Fruit fly (Drosophila melanogaster) whole organism, wandering third instar larva: ENCODE results near the gene CG15368.

Source experiments
- Abd-B ChIP-seq: fragments of >200 bp; optimal IDR thresholded peaks from 2 replicates; lab custom pipeline; 2017; ENCODE audit warnings: missing biosample characterization, missing genetic modification characterization
- CG32264 ChIP-seq: fragments of 200-800 bp; sonication (Bioruptor generic); optimal IDR thresholded peaks from 2 replicates; lab custom pipeline; 2016; ENCODE audit warnings: missing biosample characterization, missing genetic modification characterization
- CG9705 ChIP-seq: fragments of 200-800 bp; sonication (Bioruptor generic); optimal IDR thresholded peaks from 2 replicates; lab custom pipeline; 2018; ENCODE audit warnings: missing biosample characterization, mild to moderate bottlenecking, missing genetic modification characterization
- CrebA ChIP-seq: fragments of 200-800 bp; sonication (Bioruptor generic); optimal IDR thresholded peaks from 2 replicates; lab custom pipeline; 2016; ENCODE audit warnings: missing biosample characterization, mild to moderate bottlenecking, missing genetic modification characterization, borderline replicate concordance
- Dfd ChIP-seq: fragments of >200 bp; optimal IDR thresholded peaks from 2 replicates; lab custom pipeline; 2017; ENCODE audit warnings: missing biosample characterization, missing genetic modification characterization
- Dif ChIP-seq: fragments of 200-275, 200-300 bp; sonication (Bioruptor generic); optimal IDR thresholded peaks from 2 replicates; lab custom pipeline; 2018; ENCODE audit warnings: missing biosample characterization, missing genetic modification characterization; ENCODE audit not compliant: partially characterized antibody
- GATAd ChIP-seq: sonication (Bioruptor generic); optimal IDR thresholded peaks from 2 replicates; lab custom pipeline; 2016; ENCODE audit warnings: missing biosample characterization, missing genetic modification characterization
- HLH106 ChIP-seq: fragments of 200-800 bp; optimal IDR thresholded peaks from 3 replicates; lab custom pipeline; 2019; ENCODE audit warnings: missing biosample characterization, mild to moderate bottlenecking, missing genetic modification characterization, moderate library complexity
- Hr78 ChIP-seq: fragments of >200 bp; optimal IDR thresholded peaks from 2 replicates; lab custom pipeline; 2017; ENCODE audit warnings: missing biosample characterization, missing genetic modification characterization
- Hr83 ChIP-seq: fragments of 200-300 bp; sonication (Bioruptor generic); optimal IDR thresholded peaks from 2 replicates; lab custom pipeline; 2016; ENCODE audit warnings: missing biosample characterization, mild to moderate bottlenecking, missing genetic modification characterization, moderate library complexity; ENCODE audit not compliant: poor library complexity, severe bottlenecking
- Jra ChIP-seq: sonication (Bioruptor generic); optimal IDR thresholded peaks from 2 replicates; lab custom pipeline; 2016; ENCODE audit warnings: missing biosample characterization, missing genetic modification characterization
- Mio ChIP-seq: sonication (Bioruptor generic); optimal IDR thresholded peaks from 2 replicates; lab custom pipeline; 2016; ENCODE audit warnings: missing biosample characterization, missing genetic modification characterization
- Myc ChIP-seq: fragments of >200 bp; optimal IDR thresholded peaks from 2 replicates; lab custom pipeline; 2017
- N ChIP-seq: fragments of >200 bp; optimal IDR thresholded peaks from 2 replicates; lab custom pipeline; 2018; ENCODE audit warnings: missing biosample characterization, missing external identifiers, missing genetic modification characterization
- OdsH ChIP-seq: fragments of 200-800 bp; sonication (Bioruptor generic); optimal IDR thresholded peaks from 2 replicates; lab custom pipeline; 2016; ENCODE audit warnings: missing biosample characterization, mild to moderate bottlenecking, missing genetic modification characterization
- Rel ChIP-seq, 2 experiments: fragments of 200-800 bp; sonication (Bioruptor generic) in 1 of 2; optimal IDR thresholded peaks; 2 replicates in 1 of 2; 3 replicates in 1 of 2; lab custom pipeline; 2016 to 2019; ENCODE audit warnings: mild to moderate bottlenecking in 2 of 2, missing biosample characterization in 2 of 2, missing genetic modification characterization in 2 of 2, moderate library complexity in 1 of 2
- Sp1 ChIP-seq: fragments of 200-800 bp; sonication (Bioruptor generic); optimal IDR thresholded peaks from 3 replicates; lab custom pipeline; 2019; ENCODE audit warnings: missing biosample characterization, mild to moderate bottlenecking, missing genetic modification characterization, moderate library complexity
- Vsx2 ChIP-seq: fragments of 200-300, 225-300 bp; sonication (Bioruptor generic); optimal IDR thresholded peaks from 2 replicates; lab custom pipeline; 2018; ENCODE audit warnings: missing biosample characterization, missing genetic modification characterization; ENCODE audit not compliant: partially characterized antibody
- br ChIP-seq: fragments of 200-800 bp; sonication (Bioruptor generic); optimal IDR thresholded peaks from 2 replicates; lab custom pipeline; 2016; ENCODE audit warnings: missing biosample characterization, missing genetic modification characterization
- brk ChIP-seq: fragments of 200-800 bp; sonication (Bioruptor generic); optimal IDR thresholded peaks from 2 replicates; lab custom pipeline; 2016; ENCODE audit warnings: missing biosample characterization, mild to moderate bottlenecking, missing genetic modification characterization
- dl ChIP-seq, 2 experiments: fragments of 175-275, 200-275 bp in 1 of 2; fragments of 200-275 bp in 1 of 2; sonication (Bioruptor generic); optimal IDR thresholded peaks; lab custom pipeline; 2018; ENCODE audit warnings: mild to moderate bottlenecking in 2 of 2, missing biosample characterization in 2 of 2, missing genetic modification characterization in 2 of 2, moderate library complexity in 2 of 2; ENCODE audit not compliant: partially characterized antibody in 2 of 2, insufficient read depth in 1 of 2
- dmrt93B ChIP-seq: fragments of 200-800 bp; sonication (Bioruptor generic); optimal IDR thresholded peaks from 2 replicates; lab custom pipeline; 2018; ENCODE audit warnings: missing biosample characterization, mild to moderate bottlenecking, missing genetic modification characterization
- dsf ChIP-seq: sonication (Bioruptor generic); optimal IDR thresholded peaks from 2 replicates; lab custom pipeline; 2016; ENCODE audit warnings: missing biosample characterization, missing genetic modification characterization, borderline replicate concordance
- ey ChIP-seq: fragments of 200-800 bp; sonication (Bioruptor generic); optimal IDR thresholded peaks from 2 replicates; lab custom pipeline; 2016; ENCODE audit warnings: missing biosample characterization, missing genetic modification characterization
- foxo ChIP-seq, 2 experiments: fragments of 200-800 bp; sonication (Bioruptor generic); optimal IDR thresholded peaks; 2 replicates in 1 of 2; 3 replicates in 1 of 2; lab custom pipeline; 2016 to 2017; ENCODE audit warnings: missing biosample characterization in 2 of 2, missing genetic modification characterization in 2 of 2
- fru ChIP-seq: fragments of 200-800 bp; sonication (Bioruptor generic); optimal IDR thresholded peaks from 3 replicates; lab custom pipeline; 2016; ENCODE audit warnings: missing biosample characterization, mild to moderate bottlenecking, missing genetic modification characterization
- h ChIP-seq: fragments of 200-800 bp; sonication (Bioruptor generic); optimal IDR thresholded peaks from 3 replicates; lab custom pipeline; 2016; ENCODE audit warnings: missing biosample characterization, mild to moderate bottlenecking, missing genetic modification characterization
- jim ChIP-seq: fragments of 175-275, 200-325 bp; sonication (Bioruptor generic); optimal IDR thresholded peaks from 2 replicates; lab custom pipeline; 2016; ENCODE audit warnings: missing biosample characterization, mild to moderate bottlenecking, missing genetic modification characterization
- lola ChIP-seq: fragments of >200 bp; optimal IDR thresholded peaks from 2 replicates; lab custom pipeline; 2017; ENCODE audit warnings: missing biosample characterization, missing genetic modification characterization
- pan ChIP-seq: fragments of >200 bp; optimal IDR thresholded peaks from 2 replicates; lab custom pipeline; 2017
- psq ChIP-seq: fragments of 200-800 bp; sonication (Bioruptor generic); optimal IDR thresholded peaks from 3 replicates; lab custom pipeline; 2017; ENCODE audit warnings: missing biosample characterization, mild to moderate bottlenecking, missing genetic modification characterization, moderate library complexity
- rgr ChIP-seq: fragments of 200-800 bp; sonication (Bioruptor generic); optimal IDR thresholded peaks from 3 replicates; lab custom pipeline; 2016; ENCODE audit warnings: missing biosample characterization, mild to moderate bottlenecking, missing genetic modification characterization
- sv ChIP-seq: fragments of 200-800 bp; sonication (Bioruptor generic); optimal IDR thresholded peaks from 3 replicates; lab custom pipeline; 2016; ENCODE audit warnings: missing biosample characterization, missing genetic modification characterization
- tai ChIP-seq: sonication (Bioruptor generic); optimal IDR thresholded peaks from 2 replicates; lab custom pipeline; 2016; ENCODE audit warnings: missing biosample characterization, missing genetic modification characterization
- usp ChIP-seq: fragments of >200 bp; optimal IDR thresholded peaks from 2 replicates; lab custom pipeline; 2017; ENCODE audit warnings: missing biosample characterization, missing genetic modification characterization
- woc ChIP-seq: sonication (Bioruptor generic); optimal IDR thresholded peaks from 2 replicates; lab custom pipeline; 2016; ENCODE audit warnings: missing biosample characterization, mild to moderate bottlenecking, missing genetic modification characterization

The CG15368 gene

DNA sequence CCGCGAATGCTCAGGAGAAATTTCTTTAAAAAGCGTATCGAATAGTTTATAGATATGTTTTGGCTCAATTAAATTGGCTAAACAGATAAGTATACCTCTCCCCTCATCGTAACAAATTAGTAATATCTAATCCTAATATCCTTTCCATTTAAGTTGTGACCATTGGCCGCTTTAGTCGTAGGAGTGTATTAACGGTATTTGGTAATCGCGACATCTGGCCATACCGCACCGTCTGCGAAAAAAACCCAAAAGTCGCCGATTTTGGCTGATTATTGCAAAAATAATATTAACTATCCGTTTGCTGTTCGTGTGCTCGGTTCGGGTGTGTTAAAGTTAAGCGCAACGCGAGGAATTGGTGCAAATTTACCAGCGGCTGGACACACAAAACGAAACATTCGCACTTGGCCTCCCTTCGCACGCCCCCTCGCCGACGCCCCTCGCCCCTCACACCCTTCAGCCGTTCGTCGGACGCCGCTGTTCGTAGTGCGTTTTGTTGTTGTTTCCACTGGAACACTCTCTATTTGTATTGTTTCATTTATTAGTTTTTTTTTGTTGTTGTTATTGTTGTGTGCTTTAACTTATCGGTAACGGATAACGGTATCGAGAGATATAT, 31.7 kb downstream of the CG15368 start, which contains the start of the genes amx and Dsor1:
amx (minus strand) TSS at position 166 of the 613 bp plus-strand sequence.
Dsor1 (plus strand) TSS at position 172 of the 613 bp plus-strand sequence.
- TF ChIP-seq jim (GFP tag; lab: Kevin White, UChicago) (no peak), foxo (GFP tag; optimal IDR thresholded peaks at IDR 0.05; lab: Kevin White, UChicago) (no peak), CrebA (GFP tag; lab: Kevin White, UChicago) (no peak), Rel (GFP tag; optimal IDR thresholded peaks at IDR 0.05; lab: Kevin White, UChicago) (no peak), Rel (tag; optimal IDR thresholded peaks at IDR 0.05; lab: Kevin White, UChicago) (peak; percentile 92), ey (no peak), N (no peak), Dfd (GFP tag; lab: Kevin White, UChicago) (no peak), HLH106 (peak; percentile 9), woc (GFP tag; lab: Kevin White, UChicago) (no peak)

DNA sequence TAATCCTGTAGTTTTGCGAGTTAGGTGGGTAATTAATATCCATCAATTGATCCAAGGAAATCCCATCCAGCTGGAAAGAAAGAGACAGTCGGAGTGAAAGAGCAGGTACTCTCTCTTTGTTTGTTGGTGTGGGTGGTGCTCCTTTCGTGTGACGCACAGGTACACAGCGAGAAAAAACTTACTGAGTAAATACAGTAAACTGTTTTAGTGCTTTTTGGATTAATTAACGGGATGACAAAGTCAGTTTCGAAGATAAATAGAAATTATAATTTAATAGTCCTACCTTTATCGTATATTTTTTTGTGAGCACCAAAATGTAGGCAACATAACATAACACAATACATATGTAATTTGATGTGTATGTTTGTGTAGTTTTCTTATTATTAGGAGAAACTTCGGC, 32.5 kb downstream of the CG15368 start:
- TF ChIP-seq dmrt93B (GFP tag; lab: Kevin White, UChicago) (no peak), rgr (GFP tag; lab: Kevin White, UChicago) (peak; percentile 32), foxo (GFP tag; optimal IDR thresholded peaks at IDR 0.05; lab: Kevin White, UChicago) (peak in 1 of 2 experiments; percentile 44), pan (no peak), br (GFP tag; lab: Kevin White, UChicago) (no peak), CG9705 (GFP tag; lab: Kevin White, UChicago) (no peak), N (no peak), Myc (lab: Kevin White, UChicago) (no peak), CrebA (GFP tag; lab: Kevin White, UChicago) (no peak), HLH106 (peak; percentile 38), Hr83 (GFP tag; lab: Kevin White, UChicago) (no peak), brk (GFP tag; lab: Kevin White, UChicago) (no peak), Sp1 (peak; percentile 37), dl (GFP tag; optimal IDR thresholded peaks at IDR 0.05; lab: Kevin White, UChicago; ENCODE audit: insufficient read depth in 1 of 2, partially characterized antibody in 2 of 2) (no peak), lola (no peak), psq (GFP tag; lab: Kevin White, UChicago) (no peak), jim (GFP tag; lab: Kevin White, UChicago) (no peak), Mio (GFP tag; lab: Kevin White, UChicago) (no peak), Hr78 (no peak), h (GFP tag; lab: Kevin White, UChicago) (peak; percentile 30), tai (GFP tag; lab: Kevin White, UChicago) (no peak), Dif (GFP tag; lab: Kevin White, UChicago) (no peak), GATAd (no peak), fru (GFP tag; lab: Kevin White, UChicago) (peak; percentile 29), usp (GFP tag; lab: Kevin White, UChicago) (no peak)

DNA sequence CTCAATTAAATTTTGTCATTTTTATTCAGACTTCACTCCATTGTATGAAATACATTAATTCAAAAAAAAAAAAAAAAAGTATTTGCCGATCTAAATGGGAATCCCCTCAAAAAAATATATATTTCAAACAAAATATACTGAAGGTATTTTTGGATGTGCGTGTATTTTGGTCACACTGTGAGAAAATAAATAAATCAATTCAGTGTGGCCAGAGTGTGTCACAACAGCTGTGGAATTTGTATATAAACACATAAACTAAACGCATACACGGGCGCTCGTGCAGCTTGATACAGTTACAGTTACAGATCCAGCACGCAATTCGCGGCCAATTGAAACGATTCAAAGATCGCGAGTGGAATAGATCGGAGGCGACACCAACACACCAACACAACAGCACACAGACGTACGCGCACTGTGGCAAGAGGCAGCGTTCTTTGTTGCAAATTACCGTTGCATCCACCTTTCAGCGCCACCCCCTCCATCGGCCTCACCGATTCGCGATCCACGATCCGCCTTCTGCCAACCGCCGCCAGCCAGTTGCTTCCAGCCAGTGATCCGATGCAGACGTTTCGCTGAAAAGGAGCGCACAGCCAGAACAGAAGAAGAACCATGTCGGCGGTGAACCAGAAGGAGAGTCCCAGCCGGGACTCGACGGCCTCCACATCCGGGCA, 34.7 kb downstream of the CG15368 start, which contains the start of gene CG17754:
CG17754 (plus strand) TSS at position 260 of the 671 bp plus-strand sequence.
- no peak for TF ChIP-seq Hr83 (GFP tag; lab: Kevin White, UChicago)
- no peak for TF ChIP-seq Vsx2 (GFP tag; lab: Kevin White, UChicago)
- no peak for TF ChIP-seq CG32264 (GFP tag; lab: Kevin White, UChicago)
- no peak for TF ChIP-seq OdsH
- TF ChIP-seq rgr (GFP tag; lab: Kevin White, UChicago): peak; percentile 11
- TF ChIP-seq tai (GFP tag; lab: Kevin White, UChicago): no peak
- no peak for TF ChIP-seq pan
- TF ChIP-seq woc (GFP tag; lab: Kevin White, UChicago): peak; percentile 6
- TF ChIP-seq psq (GFP tag; lab: Kevin White, UChicago): no peak
- TF ChIP-seq Rel (GFP tag; optimal IDR thresholded peaks at IDR 0.05; lab: Kevin White, UChicago): no peak
- peak; percentile 100 for TF ChIP-seq Rel (tag; optimal IDR thresholded peaks at IDR 0.05; lab: Kevin White, UChicago)
- TF ChIP-seq Hr78: no peak
- TF ChIP-seq h (GFP tag; lab: Kevin White, UChicago): no peak
- no peak for TF ChIP-seq Myc (lab: Kevin White, UChicago)
- TF ChIP-seq Dfd (GFP tag; lab: Kevin White, UChicago): no peak
- no peak for TF ChIP-seq lola
- no peak for TF ChIP-seq usp (GFP tag; lab: Kevin White, UChicago)
- TF ChIP-seq sv: no peak
- no peak for TF ChIP-seq br (GFP tag; lab: Kevin White, UChicago)
- peak; percentile 14 for TF ChIP-seq Sp1
- no peak for TF ChIP-seq dsf (GFP tag; lab: Kevin White, UChicago)
- TF ChIP-seq N: no peak
- TF ChIP-seq Dif (GFP tag; lab: Kevin White, UChicago): no peak
- TF ChIP-seq ey: no peak
- TF ChIP-seq Abd-B (GFP tag; lab: Kevin White, UChicago): no peak
- no peak for TF ChIP-seq Jra (GFP tag; lab: Kevin White, UChicago)
- TF ChIP-seq brk (GFP tag; lab: Kevin White, UChicago): no peak
- TF ChIP-seq fru (GFP tag; lab: Kevin White, UChicago): peak; percentile 7
- no peak for TF ChIP-seq dl (GFP tag; optimal IDR thresholded peaks at IDR 0.05; lab: Kevin White, UChicago; ENCODE audit: insufficient read depth in 1 of 2, partially characterized antibody in 2 of 2)
- TF ChIP-seq HLH106: no peak
- TF ChIP-seq CG9705 (GFP tag; lab: Kevin White, UChicago): no peak
